Fruit fly (Drosophila melanogaster) whole organism, embryonic: ENCODE results near the gene CG16852.
A peak's percentile ranks its signal among the peaks of the same experiment; 100 is the strongest.

Experiments
- Awh ChIP-seq: fragments of 200-800 bp; sonication (Bioruptor generic); IDR thresholded peaks from 2 replicates; pipeline ENCODE4, ENCODE4 v1.3.6; 2022; ENCODE audit warnings: missing biosample characterization, missing genetic modification characterization
- Bgb ChIP-seq: fragments of 200-800 bp; sonication (Bioruptor generic); IDR thresholded peaks from 2 replicates; pipeline ENCODE4 v1.3.6; 2022; ENCODE audit warnings: missing biosample characterization, missing genetic modification characterization; ENCODE audit not compliant: partially characterized antibody
- CG10543 ChIP-seq: fragments of 200-800 bp; sonication (Bioruptor generic); optimal IDR thresholded peaks from 3 replicates; lab custom pipeline; 2017; ENCODE audit warnings: missing biosample characterization, mild to moderate bottlenecking, missing genetic modification characterization, moderate library complexity
- CG10565 ChIP-seq: fragments of 200-800 bp; sonication (Bioruptor generic); optimal IDR thresholded peaks from 3 replicates; lab custom pipeline; 2016; ENCODE audit warnings: missing biosample characterization, mild to moderate bottlenecking, missing genetic modification characterization
- CG10959 ChIP-seq: fragments of 200-800 bp; sonication (Bioruptor generic); IDR thresholded peaks from 2 replicates; pipeline ENCODE4 v1.3.6; 2022; ENCODE audit warnings: missing biosample characterization, missing genetic modification characterization
- CG11456 ChIP-seq: fragments of 200-800 bp; sonication (Bioruptor generic); IDR thresholded peaks from 3 replicates; pipeline ENCODE4 v1.3.6; 2022; ENCODE audit warnings: missing biosample characterization, missing genetic modification characterization
- CG11723 ChIP-seq: fragments of 200-800 bp; sonication (Bioruptor generic); optimal IDR thresholded peaks from 2 replicates; lab custom pipeline; 2017; ENCODE audit warnings: missing biosample characterization, mild to moderate bottlenecking, missing genetic modification characterization
- CG13296 ChIP-seq: fragments of 200-800 bp; sonication (Bioruptor generic); optimal IDR thresholded peaks from 3 replicates; lab custom pipeline; 2018; ENCODE audit warnings: missing biosample characterization, mild to moderate bottlenecking, missing genetic modification characterization
- CG14667 ChIP-seq: fragments of 200-800 bp; sonication (Bioruptor generic); IDR thresholded peaks from 2 replicates; pipeline ENCODE4 v1.3.6; 2022; ENCODE audit warnings: missing biosample characterization, missing genetic modification characterization
- CG15479 ChIP-seq: fragments of 200-800 bp; sonication (Bioruptor generic); optimal IDR thresholded peaks from 3 replicates; lab custom pipeline; 2019; ENCODE audit warnings: missing biosample characterization, mild to moderate bottlenecking, missing genetic modification characterization, moderate library complexity
- CG17912 ChIP-seq: fragments of 200-800 bp; sonication (Bioruptor generic); optimal IDR thresholded peaks from 2 replicates; lab custom pipeline; 2018; ENCODE audit warnings: missing biosample characterization, mild to moderate bottlenecking, missing genetic modification characterization
- CG18011 ChIP-seq: fragments of 200-800 bp; sonication (Bioruptor generic); optimal IDR thresholded peaks from 2 replicates; lab custom pipeline; 2017; ENCODE audit warnings: missing biosample characterization, missing genetic modification characterization, mild to moderate bottlenecking, moderate library complexity, missing genotype
- CG34224 ChIP-seq: fragments of 200-800 bp; sonication (Bioruptor generic); IDR thresholded peaks from 3 replicates; pipeline ENCODE4 v1.3.6; 2022; ENCODE audit warnings: missing biosample characterization, missing genetic modification characterization; ENCODE audit not compliant: partially characterized antibody
- CG4730 ChIP-seq: fragments of 200-800 bp; sonication (Bioruptor generic); IDR thresholded peaks from 2 replicates; pipeline ENCODE4 v1.3.6; 2022; ENCODE audit warnings: missing biosample characterization, missing genetic modification characterization
- CG7357 ChIP-seq: fragments of 200-800 bp; sonication (Bioruptor generic); IDR thresholded peaks from 3 replicates; pipeline ENCODE4 v1.3.6; 2022; ENCODE audit warnings: missing biosample characterization, missing genetic modification characterization
- CG7786 ChIP-seq: fragments of 200-800 bp; sonication (Bioruptor generic); optimal IDR thresholded peaks from 2 replicates; lab custom pipeline; 2016; ENCODE audit warnings: missing biosample characterization, missing genetic modification characterization
- CG7963 ChIP-seq: fragments of 200-800 bp; sonication (Bioruptor generic); IDR thresholded peaks from 3 replicates; pipeline ENCODE4 v1.3.6; 2022; ENCODE audit warnings: missing biosample characterization, missing genetic modification characterization; ENCODE audit not compliant: partially characterized antibody
- CG8478 ChIP-seq: fragments of >200 bp; optimal IDR thresholded peaks from 2 replicates; lab custom pipeline; 2018
- CG9215 ChIP-seq: fragments of 200-800 bp; sonication (Bioruptor generic); IDR thresholded peaks from 2 replicates; pipeline ENCODE4 v1.3.6; 2022; ENCODE audit warnings: missing biosample characterization, missing genetic modification characterization
- D19A ChIP-seq: fragments of 200-800 bp; optimal IDR thresholded peaks from 3 replicates; lab custom pipeline; 2019; ENCODE audit warnings: missing biosample characterization, mild to moderate bottlenecking, missing genetic modification characterization, moderate library complexity
- Dek ChIP-seq: fragments of 200-800 bp; sonication (Bioruptor generic); optimal IDR thresholded peaks from 3 replicates; lab custom pipeline; 2019; ENCODE audit warnings: missing biosample characterization, mild to moderate bottlenecking, missing genetic modification characterization, moderate library complexity
- Dip3 ChIP-seq: fragments of 200-800 bp; sonication (Bioruptor generic); optimal IDR thresholded peaks from 3 replicates; lab custom pipeline; 2016; ENCODE audit warnings: missing biosample characterization, missing genetic modification characterization
- Doc3 ChIP-seq: fragments of 200-800 bp; sonication (Bioruptor generic); IDR thresholded peaks from 3 replicates; pipeline ENCODE4 v1.3.6; 2022; ENCODE audit warnings: missing biosample characterization, missing genetic modification characterization; ENCODE audit not compliant: partially characterized antibody
- H15 ChIP-seq: fragments of 200-800 bp; sonication (Bioruptor generic); IDR thresholded peaks from 3 replicates; pipeline ENCODE4 v1.3.6; 2022; ENCODE audit warnings: missing biosample characterization, missing genetic modification characterization
- Hr3 ChIP-seq: fragments of 200-800 bp; sonication (Bioruptor generic); optimal IDR thresholded peaks from 3 replicates; lab custom pipeline; 2016; ENCODE audit warnings: missing biosample characterization, missing genetic modification characterization
- Hsf ChIP-seq: fragments of 200-800 bp; sonication (Bioruptor generic); optimal IDR thresholded peaks from 3 replicates; lab custom pipeline; 2016; ENCODE audit warnings: missing biosample characterization, missing genetic modification characterization
- Med ChIP-seq: fragments of 200-800 bp; sonication (Bioruptor generic); peaks from one replicate; lab custom pipeline; 2016; ENCODE audit warnings: missing biosample characterization, missing genetic modification characterization, mild to moderate bottlenecking, inconsistent platforms, moderate library complexity
- Oli ChIP-seq: fragments of 200-800 bp; sonication (Bioruptor generic); optimal IDR thresholded peaks from 2 replicates; lab custom pipeline; 2018; ENCODE audit warnings: missing biosample characterization, mild to moderate bottlenecking, missing genetic modification characterization, moderate library complexity
- Pdp1 ChIP-seq, 2 experiments: fragments of 200-800 bp; sonication (Bioruptor generic); optimal IDR thresholded peaks; 3 replicates each; lab custom pipeline; 2016; ENCODE audit warnings: missing biosample characterization in 2 of 2, missing genetic modification characterization in 2 of 2, mild to moderate bottlenecking in 1 of 2, moderate library complexity in 1 of 2
- Ravus ChIP-seq: fragments of 200-800 bp; sonication (Bioruptor generic); IDR thresholded peaks from 2 replicates; pipeline ENCODE4 v1.3.6; 2022; ENCODE audit warnings: missing biosample characterization, missing genetic modification characterization
- Sin3A ChIP-seq: fragments of >200 bp; optimal IDR thresholded peaks from 2 replicates; lab custom pipeline; 2018
- Sox100B ChIP-seq: fragments of 200-800 bp; sonication (Bioruptor generic); optimal IDR thresholded peaks from 3 replicates; lab custom pipeline; 2018; ENCODE audit warnings: missing biosample characterization, mild to moderate bottlenecking, missing genetic modification characterization
- aop ChIP-seq: fragments of 200-800 bp; sonication (Bioruptor generic); IDR thresholded peaks from 2 replicates; pipeline ENCODE4 v1.3.6; 2022; ENCODE audit warnings: missing biosample characterization, missing genetic modification characterization
- br ChIP-seq: fragments of >200 bp; optimal IDR thresholded peaks from 2 replicates; lab custom pipeline; 2017
- bsh ChIP-seq, 2 experiments: fragments of 200-800 bp; sonication (Bioruptor generic); optimal IDR thresholded peaks; 2 replicates each; lab custom pipeline; 2017 to 2018; ENCODE audit warnings: mild to moderate bottlenecking in 2 of 2, missing biosample characterization in 2 of 2, missing genetic modification characterization in 2 of 2, moderate library complexity in 1 of 2
- cad ChIP-seq: fragments of >200 bp; optimal IDR thresholded peaks from 2 replicates; lab custom pipeline; 2017; ENCODE audit warnings: missing biosample characterization, missing genetic modification characterization
- crol ChIP-seq: fragments of 200-800 bp; sonication (Bioruptor generic); IDR thresholded peaks from 2 replicates; pipeline ENCODE4 v1.3.6; 2022; ENCODE audit warnings: missing biosample characterization, missing genetic modification characterization
- gfzf ChIP-seq: fragments of 200-800 bp; sonication (Bioruptor generic); optimal IDR thresholded peaks from 2 replicates; lab custom pipeline; 2016; ENCODE audit warnings: missing biosample characterization, mild to moderate bottlenecking, missing genetic modification characterization, moderate library complexity
- grn ChIP-seq: fragments of 200-800 bp; sonication (Bioruptor generic); optimal IDR thresholded peaks from 3 replicates; lab custom pipeline; 2017; ENCODE audit warnings: missing biosample characterization, missing genetic modification characterization
- gsb-n ChIP-seq: fragments of 200-800 bp; sonication (Bioruptor generic); optimal IDR thresholded peaks from 3 replicates; lab custom pipeline; 2018; ENCODE audit warnings: missing biosample characterization, mild to moderate bottlenecking, missing genetic modification characterization
- gt ChIP-seq: fragments of 200-800 bp; sonication (Bioruptor generic); IDR thresholded peaks from 2 replicates; pipeline ENCODE4 v1.3.6; 2022; ENCODE audit warnings: missing biosample characterization, missing genetic modification characterization
- hth ChIP-seq: fragments of >200 bp; optimal IDR thresholded peaks from 2 replicates; lab custom pipeline; 2017; ENCODE audit warnings: inconsistent platforms
- nau ChIP-seq: fragments of 200-800 bp; sonication (Bioruptor generic); optimal IDR thresholded peaks from 3 replicates; lab custom pipeline; 2017; ENCODE audit warnings: missing biosample characterization, mild to moderate bottlenecking, missing genetic modification characterization, missing genetic modification reagents
- org-1 ChIP-seq: fragments of 200-800 bp; sonication (Bioruptor generic); optimal IDR thresholded peaks from 2 replicates; lab custom pipeline; 2017; ENCODE audit warnings: missing biosample characterization, missing genetic modification characterization
- prd ChIP-seq, 3 experiments: fragments of >200 bp in 2 of 3; fragments of 200-800 bp in 1 of 3; sonication (Bioruptor generic) in 1 of 3; optimal IDR thresholded peaks in 2 of 3; IDR thresholded peaks in 1 of 3; 2 replicates in 2 of 3; 3 replicates in 1 of 3; pipeline versions ENCODE4 v1.3.6 to Lab custom; 2017 to 2022; ENCODE audit warnings: missing biosample characterization in 1 of 3, missing genetic modification characterization in 1 of 3
- toy ChIP-seq: fragments of 200-800 bp; sonication (Bioruptor generic); IDR thresholded peaks from 2 replicates; pipeline ENCODE4 v1.3.6; 2022; ENCODE audit warnings: missing biosample characterization, missing genetic modification characterization
- unpg ChIP-seq: fragments of 200-800 bp; sonication (Bioruptor generic); optimal IDR thresholded peaks from 3 replicates; lab custom pipeline; 2018; ENCODE audit warnings: missing biosample characterization, mild to moderate bottlenecking, missing genetic modification characterization, moderate library complexity
- wdn ChIP-seq: fragments of 200-800 bp; sonication (Bioruptor generic); IDR thresholded peaks from 2 replicates; pipeline ENCODE4 v1.3.6; 2022; ENCODE audit warnings: missing biosample characterization, missing genetic modification characterization

CG16852 gene

DNA sequence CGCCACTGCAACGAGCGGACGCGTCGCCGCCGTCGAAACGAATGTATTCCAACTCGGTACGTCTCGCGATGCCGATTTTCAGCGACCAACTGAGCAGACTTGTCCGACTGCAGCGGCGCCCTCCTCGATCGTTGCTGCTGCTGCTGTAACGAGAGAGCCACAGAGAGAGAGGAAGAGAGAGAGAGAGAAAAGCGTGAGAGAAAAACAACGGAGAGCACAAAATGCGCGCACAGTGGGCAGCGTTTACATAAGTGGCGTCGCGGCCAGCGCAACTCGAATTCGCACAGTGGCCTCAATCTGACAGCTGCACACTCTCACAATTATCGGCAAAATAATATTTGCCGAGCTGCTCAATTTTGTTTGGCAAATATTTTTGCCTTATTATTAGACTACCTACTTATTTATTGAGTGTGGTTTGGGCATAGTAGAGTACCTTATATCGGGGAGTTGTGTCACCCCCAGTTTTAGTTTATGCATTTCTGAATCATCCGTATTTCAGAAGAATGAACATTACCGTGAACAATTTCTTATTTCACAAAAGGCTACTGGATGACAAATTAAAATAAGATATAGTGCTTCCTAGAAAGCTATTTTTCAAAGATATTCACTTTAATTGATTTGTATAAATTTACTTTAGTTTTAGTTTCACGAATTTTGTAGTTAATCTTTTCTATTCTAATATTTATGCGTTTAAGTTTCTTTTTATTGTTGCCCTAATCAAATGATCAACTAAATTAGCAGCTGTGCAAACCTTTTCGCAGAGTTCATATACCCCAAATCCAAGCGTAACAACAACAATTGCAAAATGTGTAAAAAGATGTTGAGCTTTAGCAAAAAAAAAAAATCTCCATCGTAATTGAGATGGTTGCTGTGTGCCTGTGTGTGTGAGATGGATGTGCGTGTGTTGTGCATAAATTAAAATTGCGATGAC, 27.0 kb upstream of the CG16852 start (continued):
- TF ChIP-seq CG34224 (GFP tag; lab: Robert Waterston, UW) (peak; percentile 39; the same call in 2 of the 3 replicates), Doc3 (0 out of 3 replicates have a peak, but pooled peaks have one; percentile 19), gsb-n (tag; lab: Kevin White, UChicago) (peak; percentile 49), br (no peak), Sin3A (lab: Kevin White, UChicago) (no peak), CG4730 (GFP tag; lab: Robert Waterston, UW) (no peak), CG8478 (lab: Kevin White, UChicago) (no peak), bsh (GFP tag; optimal IDR thresholded peaks at IDR 0.05; lab: Kevin White, UChicago) (peak in 1 of 2 experiments; percentile 58), CG10959 (0 out of 2 replicates have a peak, but pooled peaks have one; percentile 20), nau (GFP tag; lab: Kevin White, UChicago) (no peak), Sox100B (GFP tag; lab: Kevin White, UChicago) (peak; percentile 60), CG7357 (peak; percentile 8; the same call in 1 of the 3 replicates), hth (no peak), CG7786 (GFP tag; lab: Kevin White, UChicago) (peak; percentile 77), CG11723 (GFP tag; lab: Kevin White, UChicago) (peak; percentile 48), CG17912 (GFP tag; lab: Kevin White, UChicago) (no peak), Oli (peak; percentile 53), Med (peak; percentile 90), CG15479 (GFP tag; lab: Kevin White, UChicago) (peak; percentile 51), Awh (GFP tag; lab: Robert Waterston, UW) (0 out of 2 replicates have a peak, but pooled peaks have one; percentile 38), CG10543 (peak; percentile 39), toy (GFP tag; lab: Robert Waterston, UW) (0 out of 2 replicates have a peak, but pooled peaks have one; percentile 25), crol (GFP tag; lab: Robert Waterston, UW) (no peak), Bgb (GFP tag; lab: Robert Waterston, UW) (no peak), H15 (peak; percentile 65; the same call in 1 of the 3 replicates), CG13296 (GFP tag; lab: Kevin White, UChicago) (peak; percentile 60), D19A (tag; lab: Kevin White, UChicago) (peak; percentile 74), aop (GFP tag; lab: Robert Waterston, UW) (no peak), CG18011 (no peak), prd (optimal IDR thresholded peaks at IDR 0.05; lab: Kevin White, UChicago) (no peak), prd (GFP tag; IDR thresholded peaks at IDR 0.05; lab: Robert Waterston, UW) (peak; percentile 77), grn (GFP tag; lab: Kevin White, UChicago) (no peak), Hsf (GFP tag; lab: Kevin White, UChicago) (peak; percentile 69), Ravus (no peak; the same call in 1 of the 2 replicates), wdn (GFP tag; lab: Robert Waterston, UW) (peak; percentile 59; the same call in 1 of the 2 replicates), Dip3 (GFP tag; lab: Kevin White, UChicago) (no peak), gfzf (GFP tag; lab: Kevin White, UChicago) (no peak), gt (GFP tag; lab: Robert Waterston, UW) (no peak), CG11456 (GFP tag; lab: Robert Waterston, UW) (peak; percentile 86), org-1 (GFP tag; lab: Kevin White, UChicago) (peak; percentile 52), CG14667 (GFP tag; lab: Robert Waterston, UW) (peak; percentile 49), cad (GFP tag; lab: Kevin White, UChicago) (no peak), CG9215 (GFP tag; lab: Robert Waterston, UW) (peak; percentile 55), CG7963 (GFP tag; lab: Robert Waterston, UW) (no peak), Dek (tag; lab: Kevin White, UChicago) (no peak), unpg (GFP tag; lab: Kevin White, UChicago) (peak; percentile 59), CG10565 (no peak), Hr3 (GFP tag; lab: Kevin White, UChicago) (peak; percentile 70), Pdp1 (GFP tag; optimal IDR thresholded peaks at IDR 0.05; lab: Kevin White, UChicago) (peak; percentile 66 to 96)
